Worm (Caenorhabditis elegans) whole organism, young adult: Measurements from ENCODE around the gene mrp-3.

Source experiments
- F37B4.10 ChIP-seq: fragments of 200-800 bp; sonication (Bioruptor generic); IDR thresholded peaks from 2 replicates; pipeline ENCODE4 v1.3.6; 2022; ENCODE audit warnings: missing genetic modification characterization, missing compliant biosample characterization
- F57C9.4 ChIP-seq: sonication (generic microtip); optimal IDR thresholded peaks from 2 replicates; lab custom pipeline; 2017; ENCODE audit warnings: mild to moderate bottlenecking, missing genetic modification characterization, missing compliant biosample characterization
- K11D2.4 ChIP-seq: fragments of 200-800 bp; sonication (Bioruptor generic); IDR thresholded peaks from 2 replicates; pipeline ENCODE4 v1.3.6; 2022; ENCODE audit warnings: missing genetic modification reagents, missing genetic modification characterization, missing compliant biosample characterization
- Y56A3A.18 ChIP-seq: fragments of 200-800 bp; sonication (Bioruptor generic); IDR thresholded peaks from 2 replicates; pipeline ENCODE4 v1.3.6; 2022; ENCODE audit warnings: missing genetic modification reagents, missing genetic modification characterization, missing compliant biosample characterization
- Y79H2A.3 ChIP-seq: fragments of 200-800 bp; sonication (Bioruptor generic); conservative IDR thresholded peaks from 2 replicates; pipeline ENCODE4 v1.3.6; 2022; ENCODE audit warnings: missing genetic modification reagents, missing genetic modification characterization, missing compliant biosample characterization
- ama-1 ChIP-seq, 3 experiments: fragments of 150-350 bp in 1 of 3; sonication (generic microtip) in 2 of 3; optimal IDR thresholded peaks; 2 replicates each; lab custom pipeline; 2014 to 2018; ENCODE audit warnings: missing biosample characterization in 2 of 3, missing genetic modification characterization in 2 of 3, missing genetic modification reagents in 2 of 3
- atf-7 ChIP-seq: sonication (generic microtip); optimal IDR thresholded peaks from 2 replicates; lab custom pipeline; 2017; ENCODE audit warnings: mild to moderate bottlenecking, missing genetic modification characterization, missing compliant biosample characterization
- attf-3 ChIP-seq: fragments of 200-800 bp; sonication (Bioruptor generic); conservative IDR thresholded peaks from 2 replicates; pipeline ENCODE4 v1.3.6; 2022; ENCODE audit warnings: missing genetic modification reagents, missing genetic modification characterization, missing compliant biosample characterization
- ceh-100 ChIP-seq: fragments of 200-800 bp; sonication (Bioruptor generic); IDR thresholded peaks from 2 replicates; pipeline ENCODE4 v1.3.6; 2022; ENCODE audit warnings: missing genetic modification reagents, missing genetic modification characterization, missing compliant biosample characterization
- ceh-58 ChIP-seq: fragments of 200-800 bp; sonication (Bioruptor generic); IDR thresholded peaks from 2 replicates; pipeline ENCODE4 v1.3.6; 2022; ENCODE audit warnings: missing genetic modification characterization, missing compliant biosample characterization
- ceh-79 ChIP-seq: sonication (generic microtip); optimal IDR thresholded peaks from 2 replicates; lab custom pipeline; 2017; ENCODE audit warnings: mild to moderate bottlenecking, missing genetic modification characterization, missing compliant biosample characterization
- ceh-91 ChIP-seq: fragments of 200-800 bp; sonication (Bioruptor generic); IDR thresholded peaks from 2 replicates; pipeline ENCODE4 v1.3.6; 2022; ENCODE audit warnings: missing genetic modification reagents, missing genetic modification characterization, missing compliant biosample characterization
- chd-7 ChIP-seq: sonication (generic microtip); optimal IDR thresholded peaks from 2 replicates; lab custom pipeline; 2016; ENCODE audit warnings: mild to moderate bottlenecking, missing genetic modification characterization, moderate library complexity, missing compliant biosample characterization
- dpl-1 ChIP-seq: fragments of 150-350 bp; optimal IDR thresholded peaks from 2 replicates; lab custom pipeline; 2014; ENCODE audit warnings: missing biosample characterization, missing genetic modification reagents, missing genetic modification characterization
- egrh-3 ChIP-seq: fragments of 200-800 bp; sonication (Bioruptor generic); IDR thresholded peaks from 2 replicates; pipeline ENCODE4 v1.3.6; 2022; ENCODE audit warnings: missing genetic modification reagents, missing genetic modification characterization, missing compliant biosample characterization
- hlh-12 ChIP-seq: sonication (generic microtip); optimal IDR thresholded peaks from 2 replicates; lab custom pipeline; 2016; ENCODE audit warnings: missing genetic modification characterization, missing compliant biosample characterization
- let-607 ChIP-seq, 2 experiments: fragments of 200-800 bp in 1 of 2; sonication (Bioruptor generic) in 1 of 2; sonication (generic microtip) in 1 of 2; optimal IDR thresholded peaks; 2 replicates each; lab custom pipeline; 2016 to 2018; ENCODE audit warnings: mild to moderate bottlenecking in 2 of 2, missing compliant biosample characterization in 2 of 2, missing genetic modification characterization in 2 of 2, moderate library complexity in 2 of 2, missing genotype in 1 of 2
- lin-40 ChIP-seq: sonication (generic microtip); optimal IDR thresholded peaks from 2 replicates; lab custom pipeline; 2016; ENCODE audit warnings: missing genetic modification characterization, mild to moderate bottlenecking, missing compliant biosample characterization, missing genotype, missing genetic modification reagents
- madf-6 ChIP-seq: fragments of 200-800 bp; sonication (Bioruptor generic); IDR thresholded peaks from 2 replicates; pipeline ENCODE4 v1.3.6; 2022; ENCODE audit warnings: missing genetic modification reagents, missing genetic modification characterization, missing compliant biosample characterization
- mel-28 ChIP-seq: sonication (generic microtip); optimal IDR thresholded peaks from 2 replicates; lab custom pipeline; 2016; ENCODE audit warnings: borderline replicate concordance, mild to moderate bottlenecking, missing genetic modification characterization, missing compliant biosample characterization
- nfya-2 ChIP-seq: fragments of 200-800 bp; sonication (Bioruptor generic); IDR thresholded peaks from 2 replicates; pipeline ENCODE4 v1.3.6; 2022; ENCODE audit warnings: missing genetic modification reagents, missing genetic modification characterization, missing compliant biosample characterization
- nhr-27 ChIP-seq: fragments of 200-800 bp; sonication (Bioruptor generic); optimal IDR thresholded peaks from 2 replicates; lab custom pipeline; 2018; ENCODE audit warnings: mild to moderate bottlenecking, missing genetic modification characterization, moderate library complexity, missing compliant biosample characterization
- nhr-80 ChIP-seq: sonication (generic microtip); optimal IDR thresholded peaks from 2 replicates; lab custom pipeline; 2016; ENCODE audit warnings: missing genetic modification characterization, missing compliant biosample characterization
- rcor-1 ChIP-seq: fragments of 200-800 bp; sonication (Bioruptor generic); IDR thresholded peaks from 2 replicates; pipeline ENCODE4 v1.3.6; 2022; ENCODE audit warnings: missing genetic modification reagents, missing genetic modification characterization, missing compliant biosample characterization
- rpc-1 ChIP-seq, 2 experiments: fragments of 150-350 bp in 1 of 2; sonication (generic microtip) in 1 of 2; optimal IDR thresholded peaks; 2 replicates each; lab custom pipeline; 2014 to 2018; ENCODE audit warnings: missing biosample characterization in 1 of 2, missing genetic modification characterization in 1 of 2, missing genetic modification reagents in 1 of 2, missing genotype in 1 of 2
- sdz-38 ChIP-seq: sonication (generic microtip); optimal IDR thresholded peaks from 2 replicates; lab custom pipeline; 2016; ENCODE audit warnings: missing genotype, missing genetic modification characterization, missing compliant biosample characterization
- sea-2 ChIP-seq: fragments of 200-800 bp; sonication (Bioruptor generic); IDR thresholded peaks from 2 replicates; pipeline ENCODE4 v1.3.6; 2022; ENCODE audit warnings: missing genetic modification characterization, missing compliant biosample characterization
- snpc-1.3 ChIP-seq: sonication (generic microtip); optimal IDR thresholded peaks from 2 replicates; lab custom pipeline; 2017; ENCODE audit warnings: missing genetic modification characterization, mild to moderate bottlenecking, missing compliant biosample characterization, antibody characterized with exemption, moderate library complexity, missing genotype, missing genetic modification reagents; ENCODE audit not compliant: insufficient read depth
- snpc-3.4 ChIP-seq: sonication (generic microtip); optimal IDR thresholded peaks from 2 replicates; lab custom pipeline; 2017; ENCODE audit warnings: missing genetic modification characterization, mild to moderate bottlenecking, missing compliant biosample characterization, antibody characterized with exemption, moderate library complexity, missing genotype, missing genetic modification reagents
- unc-62 ChIP-seq: fragments of 150-350 bp; optimal IDR thresholded peaks from 2 replicates; lab custom pipeline; 2014; ENCODE audit warnings: missing biosample characterization, missing genetic modification reagents, missing genetic modification characterization
- zfh-2 ChIP-seq: fragments of 200-800 bp; sonication (Bioruptor generic); conservative IDR thresholded peaks from 2 replicates; pipeline ENCODE4 v1.3.6; 2022; ENCODE audit warnings: missing genetic modification reagents, missing genetic modification characterization, missing compliant biosample characterization
- zim-3 ChIP-seq: sonication (generic microtip); optimal IDR thresholded peaks from 2 replicates; lab custom pipeline; 2017; ENCODE audit warnings: mild to moderate bottlenecking, missing genetic modification characterization, moderate library complexity, missing compliant biosample characterization
- ztf-18 ChIP-seq: sonication (generic microtip); optimal IDR thresholded peaks from 2 replicates; lab custom pipeline; 2016; ENCODE audit warnings: missing genotype, mild to moderate bottlenecking, missing genetic modification characterization, missing compliant biosample characterization
- ztf-28 ChIP-seq: fragments of 200-800 bp; sonication (Bioruptor generic); IDR thresholded peaks from 2 replicates; pipeline ENCODE4 v1.3.6; 2022; ENCODE audit warnings: missing genetic modification reagents, missing genetic modification characterization, missing compliant biosample characterization
- ztf-3 ChIP-seq: fragments of 200-800 bp; sonication (Bioruptor generic); optimal IDR thresholded peaks from 2 replicates; lab custom pipeline; 2018; ENCODE audit warnings: mild to moderate bottlenecking, missing genetic modification characterization, missing compliant biosample characterization

Gene mrp-3

DNA sequence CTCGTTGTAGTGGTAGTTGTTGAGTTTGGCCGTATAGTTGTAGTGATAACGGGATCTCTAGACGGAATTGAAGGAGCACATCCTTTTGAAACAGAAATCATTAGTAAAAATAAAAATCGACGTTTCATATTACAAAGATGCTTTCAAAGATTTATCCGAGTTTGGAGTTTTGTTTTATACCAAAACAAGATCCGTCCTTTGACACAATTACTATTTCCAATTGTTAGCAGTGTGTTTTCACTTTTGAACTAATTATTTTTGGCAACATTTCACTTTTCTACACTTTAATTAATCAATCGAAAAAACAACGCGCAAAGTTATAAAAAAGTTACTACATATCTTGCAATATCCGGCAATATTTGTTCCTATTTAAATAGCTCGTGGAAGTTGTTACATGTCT, 22.1 kb downstream of the mrp-3 start, which contains the start of the genes F31B9.4 and F31B9.2:
TSS of gene F31B9.4 (minus strand) at position 101 of the 400 bp plus-strand sequence.
TSS of gene F31B9.2 (plus strand) at position 368 of the 400 bp plus-strand sequence.
- TF ChIP-seq snpc-3.4 (tag; lab: Kevin White, UChicago) (no peak), lin-40 (tag; lab: Kevin White, UChicago) (no peak), hlh-12 (tag; lab: Kevin White, UChicago) (no peak), mel-28 (tag; lab: Kevin White, UChicago) (no peak), ztf-28 (GFP tag; lab: Robert Waterston, UW) (no peak), snpc-1.3 (tag; lab: Kevin White, UChicago) (no peak), nfya-2 (GFP tag; lab: Robert Waterston, UW) (no peak), dpl-1 (no peak)

DNA sequence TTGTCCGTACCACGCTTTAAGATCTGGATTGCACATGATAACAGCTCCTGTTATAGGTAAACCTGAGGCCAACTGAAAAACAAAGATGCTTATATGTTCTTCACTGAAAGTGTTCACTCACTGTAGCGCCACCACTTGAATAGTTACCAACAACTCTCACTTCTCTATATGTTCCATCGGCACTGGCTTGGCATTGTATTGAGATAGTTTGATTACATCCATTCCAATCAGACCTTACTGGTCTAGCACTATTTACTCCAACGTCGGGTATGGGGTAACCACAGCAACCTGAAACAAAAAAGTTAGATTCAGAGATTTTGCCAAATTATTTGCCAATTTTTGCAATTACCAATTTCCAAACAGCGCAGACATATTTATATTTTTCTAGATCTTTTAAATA, 23.4 kb downstream of the mrp-3 start:
- TF ChIP-seq unc-62 (no peak), atf-7 (no peak), chd-7 (tag; lab: Kevin White, UChicago) (no peak), ceh-91 (GFP tag; lab: Robert Waterston, UW) (no peak), rcor-1 (GFP tag; lab: Robert Waterston, UW) (no peak), F57C9.4 (tag; lab: Kevin White, UChicago) (no peak), nhr-80 (no peak), K11D2.4 (GFP tag; lab: Robert Waterston, UW) (no peak), attf-3 (no peak), F37B4.10 (GFP tag; lab: Robert Waterston, UW) (no peak), sea-2 (no peak), madf-6 (GFP tag; lab: Robert Waterston, UW) (no peak), Y56A3A.18 (GFP tag; lab: Robert Waterston, UW) (no peak), ztf-18 (tag; lab: Kevin White, UChicago) (no peak), Y79H2A.3 (GFP tag; lab: Robert Waterston, UW) (no peak), rpc-1 (optimal IDR thresholded peaks at IDR 0.05; lab: Kevin White, UChicago) (no peak), rpc-1 (tag; optimal IDR thresholded peaks at IDR 0.05; lab: Kevin White, UChicago) (no peak), ceh-100 (GFP tag; lab: Robert Waterston, UW) (no peak), ama-1 (optimal IDR thresholded peaks at IDR 0.05; lab: Kevin White, UChicago) (no peak), ama-1 (GFP tag; optimal IDR thresholded peaks at IDR 0.05; lab: Kevin White, UChicago) (no peak)

DNA sequence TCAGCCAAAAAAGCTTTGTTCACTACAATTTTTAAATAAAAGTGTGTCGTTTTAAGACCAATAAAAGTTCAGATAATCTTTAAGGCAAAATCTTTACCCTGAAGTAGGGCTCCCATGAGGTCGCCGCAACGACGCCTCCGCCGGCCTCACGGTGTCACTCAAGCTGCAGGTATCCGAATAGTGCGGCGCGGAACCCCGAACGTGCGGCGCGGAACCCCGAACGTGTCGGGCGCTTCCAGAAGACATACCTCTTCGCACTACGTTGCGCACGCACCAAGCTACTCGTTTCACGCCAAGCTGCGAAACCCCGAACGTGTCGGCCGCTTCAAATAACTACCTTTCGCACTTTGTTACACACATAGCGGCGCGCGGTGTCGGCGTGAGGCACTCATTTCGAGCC, 26.3 kb downstream of the mrp-3 start:
- TF ChIP-seq sdz-38 (tag; lab: Kevin White, UChicago) (no peak), zfh-2 (GFP tag; lab: Robert Waterston, UW) (peak; percentile 84), egrh-3 (GFP tag; lab: Robert Waterston, UW) (peak; percentile 53; the same call in 1 of the 2 replicates), nhr-27 (no peak), let-607 (tag; optimal IDR thresholded peaks at IDR 0.05; lab: Kevin White, UChicago) (no peak), ztf-3 (GFP tag; lab: Kevin White, UChicago) (no peak), ceh-79 (tag; lab: Kevin White, UChicago) (no peak), zim-3 (peak; percentile 5), ceh-58 (GFP tag; lab: Robert Waterston, UW) (no peak), ama-1 (optimal IDR thresholded peaks at IDR 0.05; lab: Kevin White, UChicago) (no peak), ama-1 (GFP tag; optimal IDR thresholded peaks at IDR 0.05; lab: Kevin White, UChicago) (no peak)
